Fruit fly (Drosophila melanogaster) S2 (cell line): Measurements from ENCODE around the gene CG18549.

Source experiments
- CG8478 ChIP-seq: fragments of >200 bp; optimal IDR thresholded peaks from 2 replicates; lab custom pipeline; 2018
- CTCF ChIP-seq, 2 experiments: fragments of >200 bp; optimal IDR thresholded peaks; 2 replicates each; lab custom pipeline; 2018

dm6 chr3R:12406235-12407196 is 42.6 kb upstream of the CG18549 start, which contains the start of gene CG5167:
- TF ChIP-seq CG8478 (lab: Kevin White, UChicago) (no peak), CTCF (optimal IDR thresholded peaks at IDR 0.05; lab: Kevin White, UChicago) (no peak)
